Worm (Caenorhabditis elegans): ENCODE results near the gene C07H6.9.
A peak's percentile ranks its signal among the peaks of the same experiment; 100 is the strongest.

- no peak for TF ChIP-seq ceh-82 (tag; optimal IDR thresholded peaks at IDR 0.05)
- no peak for TF ChIP-seq unc-130 (GFP tag; optimal IDR thresholded peaks at IDR 0.05)
- TF ChIP-seq rbr-2 (tag; optimal IDR thresholded peaks at IDR 0.05) = no peak
- TF ChIP-seq nhr-6 (tag; optimal IDR thresholded peaks at IDR 0.05) = no peak
- TF ChIP-seq dmd-6 (GFP tag; IDR thresholded peaks at IDR 0.05) = no peak
- TF ChIP-seq zag-1 (tag; optimal IDR thresholded peaks at IDR 0.05) = no peak
- no peak for TF ChIP-seq nhr-11 (tag; optimal IDR thresholded peaks at IDR 0.05)
- no peak for TF ChIP-seq mdl-1 (tag; optimal IDR thresholded peaks at IDR 0.05)
- no peak for TF ChIP-seq nhr-25 (tag; optimal IDR thresholded peaks at IDR 0.05; ENCODE audit: borderline replicate concordance, insufficient read depth)
- peak in 1 of 2 experiments; percentile 53 for TF ChIP-seq unc-62 (GFP tag; optimal IDR thresholded peaks at IDR 0.05 in 1 of 2)
- no peak for TF ChIP-seq unc-62 (tag; optimal IDR thresholded peaks at IDR 0.05)
Observed at ce11 chrIII:7460018-7460417, 39.3 kb downstream of the C07H6.9 start, which contains the start of gene mls-1.

Data from whole organism, L4 larva.